Worm (Caenorhabditis elegans): ENCODE measurements around the gene efa-6.

efa-6 gene

ce11 chrIV:12570546-12570945 lies 44.0 kb downstream of the efa-6 start:
- TF ChIP-seq elt-1 (tag; optimal IDR thresholded peaks at IDR 0.05; ENCODE audit: borderline replicate concordance, insufficient read depth) (no peak), ceh-43 (GFP tag; optimal IDR thresholded peaks at IDR 0.05) (no peak), nhr-237 (tag; optimal IDR thresholded peaks at IDR 0.05) (no peak), bed-3 (GFP tag; optimal IDR thresholded peaks at IDR 0.05) (no peak), tbx-8 (GFP tag; optimal IDR thresholded peaks at IDR 0.05) (no peak), ces-1 (GFP tag; optimal IDR thresholded peaks at IDR 0.05) (no peak), lin-13 (tag; optimal IDR thresholded peaks at IDR 0.05) (no peak), mls-2 (tag; optimal IDR thresholded peaks at IDR 0.05) (no peak), ham-2 (GFP tag; optimal IDR thresholded peaks at IDR 0.05) (no peak), lin-32 (GFP tag; optimal IDR thresholded peaks at IDR 0.05) (no peak), hlh-1 (tag; optimal IDR thresholded peaks at IDR 0.05) (no peak), unc-120 (tag; optimal IDR thresholded peaks at IDR 0.05; ENCODE audit: poor library complexity, severe bottlenecking) (no peak), lsy-2 (tag; optimal IDR thresholded peaks at IDR 0.05) (no peak), nhr-76 (tag; optimal IDR thresholded peaks at IDR 0.05) (no peak), ztf-11 (tag; optimal IDR thresholded peaks at IDR 0.05) (no peak)

- TF ChIP-seq ztf-11 (tag; optimal IDR thresholded peaks at IDR 0.05) (no peak), M03D4.4 (tag; optimal IDR thresholded peaks at IDR 0.05) (no peak), mab-5 (tag; optimal IDR thresholded peaks at IDR 0.05) (no peak), unc-62 (GFP tag; optimal IDR thresholded peaks at IDR 0.05) (no peak), bed-3 (GFP tag; optimal IDR thresholded peaks at IDR 0.05) (no peak), lsy-2 (tag; optimal IDR thresholded peaks at IDR 0.05) (no peak), unc-39 (tag; optimal IDR thresholded peaks at IDR 0.05) (no peak), unc-120 (tag; optimal IDR thresholded peaks at IDR 0.05; ENCODE audit: poor library complexity, severe bottlenecking) (no peak), zip-8 (tag; optimal IDR thresholded peaks at IDR 0.05) (no peak), ceh-39 (tag; optimal IDR thresholded peaks at IDR 0.05) (no peak), ces-1 (GFP tag; optimal IDR thresholded peaks at IDR 0.05) (no peak), drap-1 (GFP tag; optimal IDR thresholded peaks at IDR 0.05) (no peak), lin-13 (tag; optimal IDR thresholded peaks at IDR 0.05) (no peak), elt-1 (tag; optimal IDR thresholded peaks at IDR 0.05; ENCODE audit: borderline replicate concordance, insufficient read depth) (no peak), blmp-1 (tag; optimal IDR thresholded peaks at IDR 0.05) (no peak), lin-32 (GFP tag; optimal IDR thresholded peaks at IDR 0.05) (peak; percentile 69), tbx-8 (GFP tag; optimal IDR thresholded peaks at IDR 0.05) (no peak), hlh-1 (tag; optimal IDR thresholded peaks at IDR 0.05) (peak; percentile 31), nhr-237 (tag; optimal IDR thresholded peaks at IDR 0.05) (no peak), ceh-43 (GFP tag; optimal IDR thresholded peaks at IDR 0.05) (no peak), nhr-28 (tag; optimal IDR thresholded peaks at IDR 0.05) (no peak), elt-3 (tag; optimal IDR thresholded peaks at IDR 0.05) (no peak), flh-1 (GFP tag; optimal IDR thresholded peaks at IDR 0.05) (no peak), sem-2 (GFP tag; optimal IDR thresholded peaks at IDR 0.05) (no peak), nhr-2 (tag; optimal IDR thresholded peaks at IDR 0.05) (no peak), mep-1 (tag; optimal IDR thresholded peaks at IDR 0.05) (no peak), ham-2 (GFP tag; optimal IDR thresholded peaks at IDR 0.05) (peak; percentile 26), ceh-83 (GFP tag; optimal IDR thresholded peaks at IDR 0.05) (no peak), nhr-12 (tag; optimal IDR thresholded peaks at IDR 0.05) (no peak), nhr-76 (tag; optimal IDR thresholded peaks at IDR 0.05) (no peak), pha-4 (tag; optimal IDR thresholded peaks at IDR 0.05) (peak; percentile 8), snpc-4 (tag; optimal IDR thresholded peaks at IDR 0.05) (no peak), sptf-1 (tag; optimal IDR thresholded peaks at IDR 0.05) (peak; percentile 27), cnd-1 (tag; optimal IDR thresholded peaks at IDR 0.05) (peak; percentile 68), mls-2 (tag; optimal IDR thresholded peaks at IDR 0.05) (no peak)
These were observed 47.2 kb downstream of the efa-6 start, which contains the start of the genes hsb-1 and let-99 for ce11 chrIV:12567176-12567892. Gene hsb-1 (minus strand): TSS chrIV:12567226. Gene let-99 (plus strand): TSS chrIV:12567842.

- TF ChIP-seq ces-1 (GFP tag; optimal IDR thresholded peaks at IDR 0.05) (peak; percentile 61), M03D4.4 (tag; optimal IDR thresholded peaks at IDR 0.05) (no peak)
These were observed 48.5 kb downstream of the efa-6 start, which contains the start of gene eak-7 for ce11 chrIV:12565933-12566540. Gene eak-7 (minus strand): TSS chrIV:12565983.

All from whole organism, mixed stage, embryonic.